In the genomic region with DNA sequence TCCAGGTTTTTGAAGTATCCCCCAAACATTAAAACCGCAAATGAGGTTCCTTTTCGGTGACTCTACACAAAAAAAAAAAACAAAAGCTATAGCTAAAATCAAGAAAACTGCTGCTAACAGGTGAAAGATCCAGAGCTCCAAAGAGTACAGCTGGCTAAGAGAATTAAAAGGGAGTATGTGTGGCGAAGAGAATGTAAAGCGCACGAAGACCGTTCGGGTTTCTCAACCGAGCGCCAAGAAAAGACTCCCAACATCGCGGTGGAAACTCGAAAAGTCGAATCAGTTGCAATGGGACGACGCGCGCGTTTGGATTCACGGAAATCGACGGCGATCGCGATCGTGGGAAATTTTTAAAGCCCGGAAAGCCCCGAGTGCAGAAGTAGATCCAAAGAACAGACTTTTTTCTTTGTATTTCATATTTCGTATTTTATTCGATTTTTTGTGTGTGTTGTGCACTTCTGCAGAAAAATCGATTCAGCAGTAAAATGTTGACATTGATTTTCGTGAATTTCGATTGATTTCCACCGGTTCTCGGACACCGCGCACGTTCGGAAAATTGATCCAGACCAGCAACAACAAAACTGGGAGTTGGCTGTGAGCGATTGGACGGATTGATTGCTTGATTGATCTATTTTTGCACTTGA, we compare ENCODE assay signal across 2 fruit fly cellular contexts.
A peak's percentile ranks its signal among the peaks of the same experiment; 100 is the strongest.
TF ChIP-seq lines count a peak whose summit lies in the region.

No protein-coding gene starts in this region.

TF ChIP-seq in whole organism, embryonic, 481 proteins besides CTCF, POLR2A, EP300 and RAD21 (continued from another document):
- TF ChIP-seq Drgx (GFP tag; IDR thresholded peaks at IDR 0.05; lab: Robert Waterston, UW) (0 out of 2 replicates have a peak, but pooled peaks have one; percentile 15), CG1792 (GFP tag; optimal IDR thresholded peaks at IDR 0.05; lab: Kevin White, UChicago) (no peak), Eip74EF (GFP tag; optimal IDR thresholded peaks at IDR 0.05; lab: Kevin White, UChicago) (peak in 1 of 2 experiments; percentile 21), CG8281 (tag; optimal IDR thresholded peaks at IDR 0.05; lab: Kevin White, UChicago) (peak; percentile 19)

TF ChIP-seq in whole organism, prepupa, 60 proteins besides CTCF, POLR2A, EP300 and RAD21 (continued from another document):
- TF ChIP-seq esn (GFP tag; optimal IDR thresholded peaks at IDR 0.05; lab: Kevin White, UChicago) = no peak
- no peak for TF ChIP-seq CG16779 (tag; optimal IDR thresholded peaks at IDR 0.05; lab: Kevin White, UChicago)
- TF ChIP-seq CG10631 (GFP tag; optimal IDR thresholded peaks at IDR 0.05; lab: Kevin White, UChicago) = no peak
- TF ChIP-seq Hr4 (GFP tag; optimal IDR thresholded peaks at IDR 0.05; lab: Kevin White, UChicago) = no peak
- peak; percentile 37; the same call in 1 of the 3 replicates for TF ChIP-seq eg (GFP tag; IDR thresholded peaks at IDR 0.05; lab: Robert Waterston, UW)
- no peak for TF ChIP-seq CG11902 (GFP tag; optimal IDR thresholded peaks at IDR 0.05; lab: Kevin White, UChicago)
- TF ChIP-seq CG6792 (GFP tag; optimal IDR thresholded peaks at IDR 0.05; lab: Kevin White, UChicago) = no peak
- 0 out of 3 replicates have a peak, but pooled peaks have one; percentile 14 for TF ChIP-seq CG6163 (GFP tag; IDR thresholded peaks at IDR 0.05; lab: Robert Waterston, UW)
- no peak for TF ChIP-seq CG6808 (GFP tag; optimal IDR thresholded peaks at IDR 0.05; lab: Kevin White, UChicago)
- TF ChIP-seq Met (GFP tag; optimal IDR thresholded peaks at IDR 0.05; lab: Kevin White, UChicago) = no peak
- no peak for TF ChIP-seq ss (GFP tag; optimal IDR thresholded peaks at IDR 0.05; lab: Kevin White, UChicago)
- no peak for TF ChIP-seq fd59A (GFP tag; optimal IDR thresholded peaks at IDR 0.05; lab: Kevin White, UChicago)
- TF ChIP-seq Hr39 (GFP tag; optimal IDR thresholded peaks at IDR 0.05; lab: Kevin White, UChicago) = no peak
- no peak for TF ChIP-seq CG7368 (GFP tag; optimal IDR thresholded peaks at IDR 0.05; lab: Kevin White, UChicago)
- no peak for TF ChIP-seq salr (GFP tag; optimal IDR thresholded peaks at IDR 0.05; lab: Kevin White, UChicago)
- TF ChIP-seq CG8119 (GFP tag; IDR thresholded peaks at IDR 0.05; lab: Robert Waterston, UW) = no peak
- no peak for TF ChIP-seq CG6276 (GFP tag; optimal IDR thresholded peaks at IDR 0.05; lab: Kevin White, UChicago)
- no peak for TF ChIP-seq lz (GFP tag; optimal IDR thresholded peaks at IDR 0.05; lab: Kevin White, UChicago)
- no peak for TF ChIP-seq Eip75B (GFP tag; optimal IDR thresholded peaks at IDR 0.05; lab: Kevin White, UChicago)
- no peak for TF ChIP-seq Blimp-1 (GFP tag; optimal IDR thresholded peaks at IDR 0.05; lab: Kevin White, UChicago)
- peak; percentile 8 for TF ChIP-seq CG9139 (GFP tag; optimal IDR thresholded peaks at IDR 0.05; lab: Kevin White, UChicago)
- no peak for TF ChIP-seq Ets96B (tag; optimal IDR thresholded peaks at IDR 0.05; lab: Kevin White, UChicago)
- peak; percentile 20 for TF ChIP-seq dsx (GFP tag; optimal IDR thresholded peaks at IDR 0.05; lab: Kevin White, UChicago; ENCODE audit: poor library complexity, severe bottlenecking)
- no peak for TF ChIP-seq CG32006 (GFP tag; optimal IDR thresholded peaks at IDR 0.05; lab: Kevin White, UChicago)
- TF ChIP-seq acj6 (GFP tag; optimal IDR thresholded peaks at IDR 0.05; lab: Kevin White, UChicago) = no peak
- TF ChIP-seq Sox15 (GFP tag; optimal IDR thresholded peaks at IDR 0.05; lab: Kevin White, UChicago) = no peak
- no peak for TF ChIP-seq Sox102F (GFP tag; optimal IDR thresholded peaks at IDR 0.05; lab: Kevin White, UChicago)
- no peak for TF ChIP-seq CG8319 (GFP tag; optimal IDR thresholded peaks at IDR 0.05; lab: Kevin White, UChicago)
- no peak for TF ChIP-seq pdm3 (GFP tag; optimal IDR thresholded peaks at IDR 0.05; lab: Kevin White, UChicago)
- no peak for TF ChIP-seq CG34406 (GFP tag; optimal IDR thresholded peaks at IDR 0.05; lab: Kevin White, UChicago)
